Fruit fly (Drosophila melanogaster) whole organism, embryonic: ENCODE results near the gene Cnot4.

Experiments
- Blimp-1 ChIP-seq: fragments of 200-800 bp; sonication (Bioruptor generic); optimal IDR thresholded peaks from 3 replicates; lab custom pipeline; 2018; ENCODE audit warnings: missing biosample characterization, missing genetic modification characterization, mild to moderate bottlenecking, moderate library complexity, missing genetic modification reagents
- CG10147 ChIP-seq: fragments of 200-800 bp; sonication (Bioruptor generic); optimal IDR thresholded peaks from 2 replicates; lab custom pipeline; 2019; ENCODE audit warnings: missing biosample characterization, mild to moderate bottlenecking, missing genetic modification characterization, moderate library complexity
- CG10431 ChIP-seq: fragments of 200-800 bp; sonication (Bioruptor generic); optimal IDR thresholded peaks from 3 replicates; lab custom pipeline; 2018; ENCODE audit warnings: missing biosample characterization, mild to moderate bottlenecking, missing genetic modification characterization
- CG11093 ChIP-seq: fragments of 200-800 bp; sonication (Bioruptor generic); IDR thresholded peaks from 3 replicates; pipeline ENCODE4 v1.3.6; 2022; ENCODE audit warnings: missing biosample characterization, missing genetic modification characterization
- CG14667 ChIP-seq: fragments of 200-800 bp; sonication (Bioruptor generic); IDR thresholded peaks from 2 replicates; pipeline ENCODE4 v1.3.6; 2022; ENCODE audit warnings: missing biosample characterization, missing genetic modification characterization
- CG14710 ChIP-seq: fragments of 200-800 bp; sonication (Bioruptor generic); optimal IDR thresholded peaks from 3 replicates; lab custom pipeline; 2019; ENCODE audit warnings: missing biosample characterization, mild to moderate bottlenecking, missing genetic modification characterization, moderate library complexity
- CG15073 ChIP-seq: fragments of 200-800 bp; sonication (Bioruptor generic); optimal IDR thresholded peaks from 2 replicates; lab custom pipeline; 2016; ENCODE audit warnings: missing biosample characterization, missing genetic modification characterization
- CG15696 ChIP-seq: fragments of 200-800 bp; sonication (Bioruptor generic); optimal IDR thresholded peaks from 2 replicates; lab custom pipeline; 2019; ENCODE audit warnings: missing biosample characterization, mild to moderate bottlenecking, missing genetic modification characterization, moderate library complexity
- CG17361 ChIP-seq: fragments of 200-800 bp; sonication (Bioruptor generic); IDR thresholded peaks from 3 replicates; pipeline ENCODE4 v1.3.6; 2022; ENCODE audit warnings: missing biosample characterization, missing genetic modification characterization
- CG31365 ChIP-seq: fragments of 200-800 bp; sonication (Bioruptor generic); optimal IDR thresholded peaks from 2 replicates; lab custom pipeline; 2018; ENCODE audit warnings: missing biosample characterization, mild to moderate bottlenecking, missing genetic modification characterization
- CG4707 ChIP-seq: fragments of 200-800 bp; sonication (Bioruptor generic); optimal IDR thresholded peaks from 2 replicates; lab custom pipeline; 2018; ENCODE audit warnings: missing biosample characterization, mild to moderate bottlenecking, missing genetic modification characterization, moderate library complexity
- CG6689 ChIP-seq: fragments of 200-800 bp; sonication (Bioruptor generic); IDR thresholded peaks from 2 replicates; pipeline ENCODE4 v1.3.6; 2022; ENCODE audit warnings: missing biosample characterization, missing genetic modification characterization
- CG7987 ChIP-seq: fragments of 200-800 bp; sonication (Bioruptor generic); optimal IDR thresholded peaks from 2 replicates; lab custom pipeline; 2018; ENCODE audit warnings: missing biosample characterization, mild to moderate bottlenecking, missing genetic modification characterization, moderate library complexity
- CG8290 ChIP-seq, 3 experiments: fragments of 200-800 bp; sonication (Bioruptor generic); optimal IDR thresholded peaks; 2 replicates each; lab custom pipeline; 2016 to 2019; ENCODE audit warnings: missing biosample characterization in 3 of 3, missing genetic modification characterization in 3 of 3, mild to moderate bottlenecking in 2 of 3, moderate library complexity in 1 of 3
- CG8359 ChIP-seq: fragments of 200-800 bp; sonication (Bioruptor generic); optimal IDR thresholded peaks from 2 replicates; lab custom pipeline; 2017; ENCODE audit warnings: missing biosample characterization, mild to moderate bottlenecking, missing genetic modification characterization, borderline replicate concordance
- CG9609 ChIP-seq: fragments of 200-800 bp; sonication (Bioruptor generic); optimal IDR thresholded peaks from 3 replicates; lab custom pipeline; 2016; ENCODE audit warnings: missing biosample characterization, missing genetic modification characterization
- CG9797 ChIP-seq: fragments of 200-800 bp; sonication (Bioruptor generic); optimal IDR thresholded peaks from 3 replicates; lab custom pipeline; 2018; ENCODE audit warnings: missing biosample characterization, mild to moderate bottlenecking, missing genetic modification characterization
- Doc3 ChIP-seq: fragments of 200-800 bp; sonication (Bioruptor generic); IDR thresholded peaks from 3 replicates; pipeline ENCODE4 v1.3.6; 2022; ENCODE audit warnings: missing biosample characterization, missing genetic modification characterization; ENCODE audit not compliant: partially characterized antibody
- GATAe ChIP-seq: fragments of 200-800 bp; sonication (Bioruptor generic); conservative IDR thresholded peaks from 2 replicates; pipeline ENCODE4 v1.3.6; 2022; ENCODE audit warnings: missing biosample characterization, missing genetic modification characterization
- HLH4C ChIP-seq: fragments of 200-800 bp; sonication (Bioruptor generic); IDR thresholded peaks from 3 replicates; pipeline ENCODE4 v1.3.6; 2022; ENCODE audit warnings: missing biosample characterization, missing genetic modification characterization; ENCODE audit not compliant: partially characterized antibody
- Hey ChIP-seq: fragments of 200-800 bp; sonication (Bioruptor generic); optimal IDR thresholded peaks from 3 replicates; lab custom pipeline; 2018; ENCODE audit warnings: missing biosample characterization, mild to moderate bottlenecking, missing genetic modification characterization
- MTF-1 ChIP-seq: fragments of 200-800 bp; sonication (Bioruptor generic); optimal IDR thresholded peaks from 2 replicates; lab custom pipeline; 2018; ENCODE audit warnings: missing biosample characterization, mild to moderate bottlenecking, missing genetic modification characterization, borderline replicate concordance
- Med ChIP-seq: fragments of 200-800 bp; sonication (Bioruptor generic); peaks from one replicate; lab custom pipeline; 2016; ENCODE audit warnings: missing biosample characterization, missing genetic modification characterization, mild to moderate bottlenecking, inconsistent platforms, moderate library complexity
- Myb ChIP-seq: fragments of 200-800 bp; sonication (Bioruptor generic); optimal IDR thresholded peaks from 2 replicates; lab custom pipeline; 2016; ENCODE audit warnings: missing biosample characterization, missing genetic modification characterization
- NFAT ChIP-seq: fragments of 200-800 bp; sonication (Bioruptor generic); IDR thresholded peaks from 2 replicates; pipeline ENCODE4 v1.3.6; 2022; ENCODE audit warnings: missing biosample characterization, missing genetic modification characterization
- Oaz ChIP-seq: fragments of 200-800 bp; sonication (Bioruptor generic); IDR thresholded peaks from 2 replicates; pipeline ENCODE4 v1.3.6; 2022; ENCODE audit warnings: missing biosample characterization, missing genetic modification characterization
- Side ChIP-seq: fragments of 200-800 bp; sonication (Bioruptor generic); optimal IDR thresholded peaks from 2 replicates; lab custom pipeline; 2016; ENCODE audit warnings: missing biosample characterization, missing genetic modification characterization
- Vsx1 ChIP-seq: fragments of 200-800 bp; sonication (Bioruptor generic); optimal IDR thresholded peaks from 2 replicates; lab custom pipeline; 2017; ENCODE audit warnings: missing biosample characterization, mild to moderate bottlenecking, missing genetic modification characterization, missing genetic modification reagents
- abd-A ChIP-seq: fragments of 200-800 bp; sonication (Bioruptor generic); optimal IDR thresholded peaks from 3 replicates; lab custom pipeline; 2019; ENCODE audit warnings: missing biosample characterization, mild to moderate bottlenecking, missing genetic modification characterization, moderate library complexity
- ash1 ChIP-seq: fragments of 200-800 bp; sonication (Bioruptor generic); optimal IDR thresholded peaks from 2 replicates; lab custom pipeline; 2018; ENCODE audit warnings: missing biosample characterization, mild to moderate bottlenecking, missing genetic modification characterization
- bcd ChIP-seq: fragments of 200-800 bp; sonication (Bioruptor generic); optimal IDR thresholded peaks from 2 replicates; lab custom pipeline; 2017; ENCODE audit warnings: missing biosample characterization, mild to moderate bottlenecking, missing genetic modification characterization
- cwo ChIP-seq: fragments of 200-800 bp; sonication (Bioruptor generic); optimal IDR thresholded peaks from 3 replicates; lab custom pipeline; 2017; ENCODE audit warnings: missing biosample characterization, missing genetic modification characterization, mild to moderate bottlenecking, moderate library complexity, missing genetic modification reagents
- dati ChIP-seq: fragments of 200-800 bp; sonication (Bioruptor generic); IDR thresholded peaks from 2 replicates; pipeline ENCODE4 v1.3.6; 2022; ENCODE audit warnings: missing biosample characterization, missing genetic modification characterization
- disco-r ChIP-seq: fragments of 200-800 bp; sonication (Bioruptor generic); optimal IDR thresholded peaks from 2 replicates; lab custom pipeline; 2016; ENCODE audit warnings: missing biosample characterization, missing genetic modification characterization
- eve ChIP-seq, 2 experiments: fragments of >200 bp; optimal IDR thresholded peaks; 2 replicates each; lab custom pipeline; 2017; ENCODE audit warnings: missing biosample characterization in 2 of 2, missing genetic modification characterization in 2 of 2
- eyg ChIP-seq: fragments of 200-800 bp; sonication (Bioruptor generic); optimal IDR thresholded peaks from 3 replicates; lab custom pipeline; 2016; ENCODE audit warnings: missing biosample characterization, missing genetic modification characterization
- fd102C ChIP-seq: fragments of 200-800 bp; sonication (Bioruptor generic); optimal IDR thresholded peaks from 2 replicates; lab custom pipeline; 2018; ENCODE audit warnings: missing biosample characterization, mild to moderate bottlenecking, missing genetic modification characterization, moderate library complexity
- gem ChIP-seq: fragments of 200-800 bp; sonication (Bioruptor generic); optimal IDR thresholded peaks from 2 replicates; lab custom pipeline; 2019; ENCODE audit warnings: missing biosample characterization, mild to moderate bottlenecking, missing genetic modification characterization, moderate library complexity
- grn ChIP-seq: fragments of 200-800 bp; sonication (Bioruptor generic); optimal IDR thresholded peaks from 3 replicates; lab custom pipeline; 2017; ENCODE audit warnings: missing biosample characterization, missing genetic modification characterization
- hbn ChIP-seq: fragments of 200-800 bp; sonication (Bioruptor generic); IDR thresholded peaks from 2 replicates; pipeline ENCODE4 v1.3.6; 2022; ENCODE audit warnings: missing biosample characterization, missing genetic modification characterization; ENCODE audit not compliant: partially characterized antibody
- hth ChIP-seq: fragments of >200 bp; optimal IDR thresholded peaks from 2 replicates; lab custom pipeline; 2017; ENCODE audit warnings: inconsistent platforms
- mam ChIP-seq: fragments of 200-800 bp; sonication (Bioruptor generic); optimal IDR thresholded peaks from 3 replicates; lab custom pipeline; 2016; ENCODE audit warnings: missing biosample characterization, missing genetic modification characterization
- pzg ChIP-seq: fragments of 200-800 bp; sonication (Bioruptor generic); optimal IDR thresholded peaks from 3 replicates; lab custom pipeline; 2018; ENCODE audit warnings: missing biosample characterization, mild to moderate bottlenecking, missing genetic modification characterization, moderate library complexity
- repo ChIP-seq: fragments of 200-800 bp; sonication (Bioruptor generic); optimal IDR thresholded peaks from 2 replicates; lab custom pipeline; 2016; ENCODE audit warnings: missing biosample characterization, missing genetic modification characterization
- schlank ChIP-seq: fragments of 200-800 bp; sonication (Bioruptor generic); optimal IDR thresholded peaks from 2 replicates; lab custom pipeline; 2018; ENCODE audit warnings: missing biosample characterization, mild to moderate bottlenecking, missing genetic modification characterization
- sens-2 ChIP-seq: fragments of 200-800 bp; sonication (Bioruptor generic); IDR thresholded peaks from 2 replicates; pipeline ENCODE4 v1.3.6; 2022; ENCODE audit warnings: missing biosample characterization, missing genetic modification characterization
- slou ChIP-seq: fragments of 200-800 bp; sonication (Bioruptor generic); optimal IDR thresholded peaks from 3 replicates; lab custom pipeline; 2016; ENCODE audit warnings: missing biosample characterization, missing genetic modification characterization
- wek ChIP-seq: fragments of 200-800 bp; sonication (Bioruptor generic); optimal IDR thresholded peaks from 3 replicates; lab custom pipeline; 2018; ENCODE audit warnings: missing biosample characterization, mild to moderate bottlenecking, missing genetic modification characterization, moderate library complexity
- zfh1 ChIP-seq: fragments of 200-800 bp; sonication (Bioruptor generic); IDR thresholded peaks from 3 replicates; pipeline ENCODE4 v1.3.6; 2022; ENCODE audit warnings: missing biosample characterization, missing genetic modification characterization

Gene Cnot4

DNA sequence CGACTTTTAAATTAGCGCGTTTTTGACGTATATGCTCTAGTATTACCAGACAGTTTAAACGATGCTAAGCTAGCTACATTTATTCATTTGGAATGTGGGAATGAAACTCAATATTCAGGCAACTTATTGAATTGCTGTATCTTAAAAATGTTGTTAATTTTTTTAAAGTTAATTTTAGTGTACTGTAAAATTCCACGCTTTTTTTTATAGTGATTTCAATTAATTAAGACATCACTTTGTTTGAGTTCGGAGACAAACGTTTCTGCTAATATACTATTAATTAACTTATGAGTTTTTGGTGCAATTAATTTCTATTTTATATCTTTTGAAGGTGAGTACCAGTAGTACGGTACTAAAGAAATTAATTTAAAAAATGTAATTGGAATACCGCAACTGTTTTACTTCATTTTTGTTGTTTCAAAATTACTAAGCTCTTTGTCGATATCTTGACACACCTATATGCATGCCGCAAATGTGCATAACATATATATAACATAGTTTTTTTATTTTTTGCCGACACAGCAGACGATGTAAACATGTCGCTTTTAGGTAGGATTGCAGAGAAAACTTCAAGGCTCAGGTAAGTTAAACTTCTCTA is 10.2 kb upstream of the Cnot4 start, which contains the start of the genes Cdk1 and mRpS7 (continued):
- TF ChIP-seq hbn (GFP tag; lab: Robert Waterston, UW): no peak
- TF ChIP-seq Med (GFP tag; lab: Kevin White, UChicago): peak; percentile 86
- TF ChIP-seq CG10431 (GFP tag; lab: Kevin White, UChicago): no peak
- TF ChIP-seq pzg (GFP tag; lab: Kevin White, UChicago): peak; percentile 47
- peak; percentile 57 for TF ChIP-seq wek
- peak; percentile 44 for TF ChIP-seq cwo (GFP tag; lab: Kevin White, UChicago)
- TF ChIP-seq Vsx1: peak; percentile 47
- no peak for TF ChIP-seq fd102C (GFP tag; lab: Kevin White, UChicago)
- TF ChIP-seq disco-r (GFP tag; lab: Kevin White, UChicago): peak; percentile 18
- TF ChIP-seq CG14667 (GFP tag; lab: Robert Waterston, UW): no peak; the same call in 1 of the 2 replicates
- TF ChIP-seq ash1: no peak
- TF ChIP-seq CG31365 (tag; lab: Kevin White, UChicago): no peak
- TF ChIP-seq CG11093: 0 out of 3 replicates have a peak, but pooled peaks have one; percentile 16
- 0 out of 2 replicates have a peak, but pooled peaks have one; percentile 20 for TF ChIP-seq sens-2
- TF ChIP-seq zfh1 (GFP tag; lab: Robert Waterston, UW): peak; percentile 73
- TF ChIP-seq CG7987 (GFP tag; lab: Kevin White, UChicago): no peak
- peak; percentile 56 for TF ChIP-seq mam (GFP tag; lab: Kevin White, UChicago)
- no peak for TF ChIP-seq hth
- TF ChIP-seq bcd: peak; percentile 71
- no peak for TF ChIP-seq GATAe
- TF ChIP-seq Myb (GFP tag; lab: Kevin White, UChicago): peak; percentile 40
- no peak for TF ChIP-seq abd-A (tag; lab: Kevin White, UChicago)
- TF ChIP-seq CG9609 (GFP tag; lab: Kevin White, UChicago): peak; percentile 53
- peak; percentile 66 for TF ChIP-seq CG10147 (GFP tag; lab: Kevin White, UChicago)
- TF ChIP-seq schlank (tag; lab: Kevin White, UChicago): no peak
- peak; percentile 87 for TF ChIP-seq CG14710
- no peak for TF ChIP-seq grn (GFP tag; lab: Kevin White, UChicago)
- TF ChIP-seq eve (GFP tag; optimal IDR thresholded peaks at IDR 0.05; lab: Kevin White, UChicago): peak in 1 of 2 experiments; percentile 41
- TF ChIP-seq Hey (tag; lab: Kevin White, UChicago): no peak
- TF ChIP-seq dati (GFP tag; lab: Robert Waterston, UW): peak; percentile 16; the same call in 1 of the 2 replicates
- peak; percentile 55 for TF ChIP-seq Blimp-1 (GFP tag; lab: Kevin White, UChicago)
- peak; percentile 78; the same call in 1 of the 2 replicates for TF ChIP-seq CG6689 (GFP tag; lab: Robert Waterston, UW)
- no peak for TF ChIP-seq repo
- TF ChIP-seq Side (GFP tag; lab: Kevin White, UChicago): peak; percentile 18
- peak; percentile 45 for TF ChIP-seq Oaz (GFP tag; lab: Robert Waterston, UW)
- no peak for TF ChIP-seq NFAT
- peak; percentile 92 for TF ChIP-seq CG17361
- peak; percentile 90 for TF ChIP-seq gem (tag; lab: Kevin White, UChicago)
- no peak for TF ChIP-seq HLH4C (GFP tag; lab: Robert Waterston, UW)
- TF ChIP-seq MTF-1 (GFP tag; lab: Kevin White, UChicago): no peak
- peak; percentile 60 for TF ChIP-seq CG15696 (tag; lab: Kevin White, UChicago)
- peak; percentile 28 for TF ChIP-seq CG9797 (GFP tag; lab: Kevin White, UChicago)
- TF ChIP-seq CG15073: no peak
- peak; percentile 45 for TF ChIP-seq slou
- peak; percentile 27 for TF ChIP-seq CG8359 (GFP tag; lab: Kevin White, UChicago)
- TF ChIP-seq eyg: no peak
- TF ChIP-seq Doc3 (GFP tag; lab: Robert Waterston, UW): no peak
- peak; percentile 43 for TF ChIP-seq CG8290 (GFP tag; optimal IDR thresholded peaks at IDR 0.05; lab: Kevin White, UChicago)
- peak in 1 of 2 experiments; percentile 19 for TF ChIP-seq CG8290 (tag; optimal IDR thresholded peaks at IDR 0.05; lab: Kevin White, UChicago)
- peak; percentile 12 for TF ChIP-seq CG4707 (GFP tag; lab: Kevin White, UChicago)
